Fruit fly (Drosophila melanogaster): ENCODE data around the gene CG32683.

CG32683 gene

DNA sequence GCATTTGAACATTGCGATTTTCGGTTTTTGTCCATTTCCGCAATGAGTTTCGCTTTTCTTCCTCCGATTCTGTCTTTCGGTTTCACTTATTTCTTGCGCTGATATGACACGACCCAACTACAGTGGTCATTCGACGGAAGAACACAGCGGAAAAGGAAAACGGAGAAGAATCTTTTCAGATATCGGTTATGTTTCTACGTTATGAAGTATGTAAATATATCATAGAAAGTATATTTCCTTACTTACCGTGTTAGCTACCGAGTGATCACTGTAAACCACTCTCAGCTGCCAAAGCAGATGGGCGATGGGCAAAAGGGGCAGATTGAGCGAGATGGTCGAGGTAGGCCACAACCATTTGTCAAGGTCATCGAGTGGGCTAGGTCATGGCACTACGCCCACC, 67.0 kb downstream of the CG32683 start (continued):
- TF ChIP-seq CG16813 (GFP tag; IDR thresholded peaks at IDR 0.05; ENCODE audit: partially characterized antibody) (no peak), CG43689 (GFP tag; IDR thresholded peaks at IDR 0.05) (no peak), CG15696 (tag; optimal IDR thresholded peaks at IDR 0.05) (no peak), luna (GFP tag; optimal IDR thresholded peaks at IDR 0.05) (no peak), run (tag; optimal IDR thresholded peaks at IDR 0.05) (no peak), CG17328 (GFP tag; IDR thresholded peaks at IDR 0.05) (no peak), dmrt11E (tag; optimal IDR thresholded peaks at IDR 0.05) (no peak), CG6765 (GFP tag; optimal IDR thresholded peaks at IDR 0.05) (no peak), disco-r (GFP tag; optimal IDR thresholded peaks at IDR 0.05) (no peak), HHEX (GFP tag; optimal IDR thresholded peaks at IDR 0.05) (peak; percentile 3), CG2116 (GFP tag; optimal IDR thresholded peaks at IDR 0.05) (no peak), pita (GFP tag; optimal IDR thresholded peaks at IDR 0.05) (no peak), CG12219 (GFP tag; optimal IDR thresholded peaks at IDR 0.05) (peak; percentile 27), CG10654 (GFP tag; optimal IDR thresholded peaks at IDR 0.05) (no peak), CG8944 (GFP tag; optimal IDR thresholded peaks at IDR 0.05) (peak; percentile 21), Spps (tag; optimal IDR thresholded peaks at IDR 0.05) (no peak), D (optimal IDR thresholded peaks at IDR 0.05) (no peak), D (GFP tag; optimal IDR thresholded peaks at IDR 0.05) (no peak), Taf1 (GFP tag; IDR thresholded peaks at IDR 0.05) (no peak), CG6689 (GFP tag; IDR thresholded peaks at IDR 0.05) (0 out of 2 replicates have a peak, but pooled peaks have one; percentile 23), lola (GFP tag; optimal IDR thresholded peaks at IDR 0.05) (no peak), CG13287 (GFP tag; IDR thresholded peaks at IDR 0.05; ENCODE audit: partially characterized antibody) (no peak), CkIIα-i1 (GFP tag; IDR thresholded peaks at IDR 0.05) (no peak), Chrac-16 (GFP tag; optimal IDR thresholded peaks at IDR 0.05) (no peak), Xbp1 (GFP tag; optimal IDR thresholded peaks at IDR 0.05) (peak; percentile 33), HmgD (GFP tag; optimal IDR thresholded peaks at IDR 0.05) (no peak), vnd (GFP tag; IDR thresholded peaks at IDR 0.05; ENCODE audit: partially characterized antibody) (no peak), CG13123 (GFP tag; optimal IDR thresholded peaks at IDR 0.05) (no peak), org-1 (GFP tag; optimal IDR thresholded peaks at IDR 0.05) (no peak), CG14965 (GFP tag; optimal IDR thresholded peaks at IDR 0.05; ENCODE audit: borderline replicate concordance) (no peak), CG11560 (tag; IDR thresholded peaks at IDR 0.05) (no peak), D19A (tag; optimal IDR thresholded peaks at IDR 0.05) (no peak), CG6683 (GFP tag; optimal IDR thresholded peaks at IDR 0.05) (no peak), YL-1 (GFP tag; optimal IDR thresholded peaks at IDR 0.05) (no peak), CG12391 (tag; optimal IDR thresholded peaks at IDR 0.05) (peak; percentile 14), dysf (GFP tag; IDR thresholded peaks at IDR 0.05) (peak; percentile 56; the same call in 2 of the 3 replicates), Atf-2 (GFP tag; optimal IDR thresholded peaks at IDR 0.05) (no peak), peb (GFP tag; IDR thresholded peaks at IDR 0.05) (no peak), Neu2 (GFP tag; optimal IDR thresholded peaks at IDR 0.05; ENCODE audit: borderline replicate concordance) (no peak), eyg (GFP tag; optimal IDR thresholded peaks at IDR 0.05) (no peak), ewg (GFP tag; optimal IDR thresholded peaks at IDR 0.05) (no peak), CG5180 (GFP tag; optimal IDR thresholded peaks at IDR 0.05) (no peak), pzg (GFP tag; optimal IDR thresholded peaks at IDR 0.05) (no peak), crol (GFP tag; IDR thresholded peaks at IDR 0.05) (no peak), ranshi (GFP tag; IDR thresholded peaks at IDR 0.05) (peak; percentile 36; the same call in 1 of the 2 replicates), hb (GFP tag; IDR thresholded peaks at IDR 0.05; ENCODE audit: partially characterized antibody) (no peak), jumu (GFP tag; optimal IDR thresholded peaks at IDR 0.05) (peak; percentile 2), sr (GFP tag; IDR thresholded peaks at IDR 0.05) (peak; percentile 49; the same call in 1 of the 3 replicates), gem (tag; optimal IDR thresholded peaks at IDR 0.05) (peak; percentile 59), CG30020 (tag; optimal IDR thresholded peaks at IDR 0.05) (no peak), Hsf (GFP tag; optimal IDR thresholded peaks at IDR 0.05) (peak; percentile 45)

Measured in whole organism, embryonic.